Fruit fly (Drosophila melanogaster): ENCODE results near the gene CG43740.

The CG43740 gene

dm6 chrX:10320425-10320978, 12.9 kb upstream of the CG43740 start (continued):
- TF ChIP-seq Side (GFP tag; optimal IDR thresholded peaks at IDR 0.05) (no peak), Atf6 (GFP tag; IDR thresholded peaks at IDR 0.05) (peak; percentile 49), Gsc (GFP tag; IDR thresholded peaks at IDR 0.05) (no peak), gce (GFP tag; IDR thresholded peaks at IDR 0.05) (no peak), vfl (GFP tag; optimal IDR thresholded peaks at IDR 0.05) (no peak), CG10979 (tag; optimal IDR thresholded peaks at IDR 0.05) (peak; percentile 31), Bdp1 (GFP tag; optimal IDR thresholded peaks at IDR 0.05) (no peak), CG31441 (GFP tag; IDR thresholded peaks at IDR 0.05) (no peak), CG32767 (GFP tag; IDR thresholded peaks at IDR 0.05) (no peak), trh (GFP tag; optimal IDR thresholded peaks at IDR 0.05) (no peak), ERR (GFP tag; optimal IDR thresholded peaks at IDR 0.05) (no peak), exex (tag; optimal IDR thresholded peaks at IDR 0.05) (peak; percentile 9), Sin3A (optimal IDR thresholded peaks at IDR 0.05) (no peak), tio (GFP tag; optimal IDR thresholded peaks at IDR 0.05) (no peak), CG34224 (GFP tag; IDR thresholded peaks at IDR 0.05; ENCODE audit: partially characterized antibody) (no peak), CG31224 (GFP tag; IDR thresholded peaks at IDR 0.05) (no peak), CG31388 (GFP tag; optimal IDR thresholded peaks at IDR 0.05) (no peak), CG3847 (GFP tag; IDR thresholded peaks at IDR 0.05) (no peak), Ssrp (tag; optimal IDR thresholded peaks at IDR 0.05) (no peak), CG17912 (GFP tag; optimal IDR thresholded peaks at IDR 0.05) (no peak), CG4617 (GFP tag; optimal IDR thresholded peaks at IDR 0.05; ENCODE audit: borderline replicate concordance) (no peak), Adf1 (GFP tag; IDR thresholded peaks at IDR 0.05) (no peak), CG6854 (GFP tag; optimal IDR thresholded peaks at IDR 0.05) (no peak), Dek (tag; optimal IDR thresholded peaks at IDR 0.05) (no peak), CG3995 (GFP tag; optimal IDR thresholded peaks at IDR 0.05) (no peak), CG18599 (GFP tag; optimal IDR thresholded peaks at IDR 0.05) (peak; percentile 2), CG5245 (GFP tag; optimal IDR thresholded peaks at IDR 0.05) (no peak), mld (GFP tag; IDR thresholded peaks at IDR 0.05; ENCODE audit: partially characterized antibody) (no peak), pho (GFP tag; optimal IDR thresholded peaks at IDR 0.05) (no peak), eve (GFP tag; optimal IDR thresholded peaks at IDR 0.05) (peak in 1 of 2 experiments; percentile 0), CG15269 (tag; optimal IDR thresholded peaks at IDR 0.05) (peak; percentile 10), gsb-n (tag; optimal IDR thresholded peaks at IDR 0.05) (peak; percentile 1), Opbp (GFP tag; IDR thresholded peaks at IDR 0.05; ENCODE audit: partially characterized antibody) (no peak), CG8944 (GFP tag; optimal IDR thresholded peaks at IDR 0.05) (no peak), Nf-YC (tag; optimal IDR thresholded peaks at IDR 0.05) (no peak), CG12219 (GFP tag; optimal IDR thresholded peaks at IDR 0.05) (no peak), CG11398 (GFP tag; optimal IDR thresholded peaks at IDR 0.05) (no peak), lmd (GFP tag; IDR thresholded peaks at IDR 0.05) (no peak), Ets65A (GFP tag) (peak; percentile 6), CG2678 (tag; optimal IDR thresholded peaks at IDR 0.05) (peak; percentile 50), CG10321 (GFP tag; IDR thresholded peaks at IDR 0.05) (no peak), prd (optimal IDR thresholded peaks at IDR 0.05) (no peak), prd (GFP tag; IDR thresholded peaks at IDR 0.05) (no peak), CG11504 (tag; optimal IDR thresholded peaks at IDR 0.05) (peak; percentile 50), z (GFP tag; IDR thresholded peaks at IDR 0.05) (no peak), jigr1 (GFP tag; IDR thresholded peaks at IDR 0.05) (no peak), CG12236 (GFP tag; optimal IDR thresholded peaks at IDR 0.05) (no peak), Fer3 (tag; optimal IDR thresholded peaks at IDR 0.05) (no peak), sna (GFP tag; IDR thresholded peaks at IDR 0.05; ENCODE audit: partially characterized antibody) (no peak), CG1792 (GFP tag; optimal IDR thresholded peaks at IDR 0.05) (no peak), CG30020 (tag; optimal IDR thresholded peaks at IDR 0.05) (no peak), kni (GFP tag; optimal IDR thresholded peaks at IDR 0.05) (peak; percentile 19)

Measured in whole organism, embryonic.